Worm (Caenorhabditis elegans) whole organism, young adult: ENCODE results near the gene math-24.

Source experiments
- ama-1 ChIP-seq, 3 experiments: fragments of 150-350 bp in 1 of 3; sonication (generic microtip) in 2 of 3; optimal IDR thresholded peaks; 2 replicates each; lab custom pipeline; 2014 to 2018; ENCODE audit warnings: missing biosample characterization in 2 of 3, missing genetic modification characterization in 2 of 3, missing genetic modification reagents in 2 of 3
- efl-1 ChIP-seq: fragments of 150-350 bp; optimal IDR thresholded peaks from 2 replicates; lab custom pipeline; 2014; ENCODE audit warnings: missing biosample characterization, missing genetic modification reagents, missing genetic modification characterization

ce11 chrII:1882705-1883104 is 17.3 kb upstream of the math-24 start, which contains the start of gene math-5:
- TF ChIP-seq ama-1 (optimal IDR thresholded peaks at IDR 0.05; lab: Kevin White, UChicago): no peak
- TF ChIP-seq ama-1 (GFP tag; optimal IDR thresholded peaks at IDR 0.05; lab: Kevin White, UChicago): no peak
- TF ChIP-seq efl-1 (GFP tag; lab: Kevin White, UChicago): no peak
